Fruit fly (Drosophila melanogaster): Measurements from ENCODE around the gene Hmu.

Gene Hmu

DNA sequence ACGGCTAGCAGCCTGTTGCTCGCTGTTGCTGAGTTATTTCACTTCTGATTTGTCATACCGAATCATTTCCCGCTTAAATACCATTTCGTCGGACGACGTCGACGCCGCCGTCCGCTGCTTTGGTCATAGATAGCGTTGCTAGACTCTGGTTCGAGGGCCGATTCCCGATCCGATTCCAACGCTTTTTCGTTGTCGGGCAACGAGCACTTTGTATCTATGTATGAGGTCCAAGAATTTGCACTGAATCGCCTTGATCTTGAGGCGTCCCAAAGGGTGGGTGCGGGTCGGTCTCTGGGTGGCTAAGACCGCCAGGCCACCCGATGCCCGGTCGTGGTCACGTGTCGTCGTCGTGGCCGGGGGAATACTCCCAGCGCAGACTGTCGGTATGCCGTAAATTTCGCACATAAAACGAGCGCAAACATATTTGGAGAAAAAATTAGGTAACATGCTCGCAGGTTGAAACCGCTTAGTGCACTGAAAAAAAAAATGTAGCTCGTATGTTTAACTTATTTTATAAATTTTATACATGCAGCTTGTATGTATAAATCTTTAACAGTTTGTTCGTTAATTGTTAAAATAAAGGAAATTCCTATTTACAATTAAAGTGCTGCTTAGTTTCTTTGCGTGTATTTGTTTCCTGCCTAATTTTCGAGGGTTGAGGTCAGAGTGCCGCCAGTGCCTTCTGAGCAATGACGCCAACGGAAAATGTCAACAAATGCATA lies 3.8 kb downstream of the Hmu start, which contains the start of gene CG3348 (continued):
- TF ChIP-seq cato (GFP tag; optimal IDR thresholded peaks at IDR 0.05; ENCODE audit: borderline replicate concordance) = no peak
- no peak for TF ChIP-seq mld (GFP tag; IDR thresholded peaks at IDR 0.05; ENCODE audit: partially characterized antibody)
- no peak for TF ChIP-seq MTF-1 (GFP tag; optimal IDR thresholded peaks at IDR 0.05; ENCODE audit: borderline replicate concordance)
- peak; percentile 64 for TF ChIP-seq HLH54F (GFP tag; optimal IDR thresholded peaks at IDR 0.05)
- no peak for TF ChIP-seq sima (GFP tag; optimal IDR thresholded peaks at IDR 0.05)
- TF ChIP-seq amos (GFP tag; IDR thresholded peaks at IDR 0.05; ENCODE audit: partially characterized antibody) = no peak
- TF ChIP-seq CG13624 (GFP tag; optimal IDR thresholded peaks at IDR 0.05) = peak; percentile 82
- no peak for TF ChIP-seq maf-S (GFP tag; optimal IDR thresholded peaks at IDR 0.05)
- TF ChIP-seq ab (GFP tag; optimal IDR thresholded peaks at IDR 0.05) = no peak
- peak; percentile 79 for TF ChIP-seq ranshi (GFP tag; IDR thresholded peaks at IDR 0.05)
- TF ChIP-seq Vsx1 (GFP tag; optimal IDR thresholded peaks at IDR 0.05) = no peak
- peak; percentile 83 for TF ChIP-seq dysf (GFP tag; IDR thresholded peaks at IDR 0.05)
- TF ChIP-seq oc (tag; optimal IDR thresholded peaks at IDR 0.05) = no peak
- no peak for TF ChIP-seq nom (GFP tag; optimal IDR thresholded peaks at IDR 0.05)
- TF ChIP-seq CG10431 (GFP tag; optimal IDR thresholded peaks at IDR 0.05) = no peak
- peak; percentile 94 for TF ChIP-seq CG32532 (GFP tag; IDR thresholded peaks at IDR 0.05)
- peak; percentile 64 to 73 for TF ChIP-seq Pdp1 (GFP tag; optimal IDR thresholded peaks at IDR 0.05)
- no peak for TF ChIP-seq gsb (GFP tag; IDR thresholded peaks at IDR 0.05)
- peak; percentile 60; the same call in 1 of the 2 replicates for TF ChIP-seq chm (GFP tag; IDR thresholded peaks at IDR 0.05)
- peak; percentile 34; the same call in 1 of the 3 replicates for TF ChIP-seq H15 (GFP tag; IDR thresholded peaks at IDR 0.05)
- peak; percentile 80 for TF ChIP-seq unpg (GFP tag; optimal IDR thresholded peaks at IDR 0.05)
- peak; percentile 49 for TF ChIP-seq tio (GFP tag; optimal IDR thresholded peaks at IDR 0.05)
- no peak for TF ChIP-seq salm (tag; optimal IDR thresholded peaks at IDR 0.05)
- no peak for TF ChIP-seq sna (GFP tag; IDR thresholded peaks at IDR 0.05; ENCODE audit: partially characterized antibody)
- TF ChIP-seq zen2 (GFP tag; IDR thresholded peaks at IDR 0.05; ENCODE audit: partially characterized antibody) = no peak
- no peak for TF ChIP-seq Tbp (GFP tag; optimal IDR thresholded peaks at IDR 0.05)
- peak; percentile 50 for TF ChIP-seq sd (tag; optimal IDR thresholded peaks at IDR 0.05)
- peak; percentile 86 for TF ChIP-seq caup (GFP tag; optimal IDR thresholded peaks at IDR 0.05; ENCODE audit: severe bottlenecking)
- TF ChIP-seq Eip74EF (GFP tag; optimal IDR thresholded peaks at IDR 0.05) = peak in 1 of 2 experiments; percentile 1
- TF ChIP-seq CG16813 (GFP tag; IDR thresholded peaks at IDR 0.05; ENCODE audit: partially characterized antibody) = no peak
- TF ChIP-seq sc (optimal IDR thresholded peaks at IDR 0.05) = no peak
- TF ChIP-seq sc (GFP tag; optimal IDR thresholded peaks at IDR 0.05) = peak; percentile 26
- peak; percentile 87 for TF ChIP-seq gem (tag; optimal IDR thresholded peaks at IDR 0.05)
- peak; percentile 56 for TF ChIP-seq CG10274 (GFP tag; optimal IDR thresholded peaks at IDR 0.05)
- no peak for TF ChIP-seq fd64A (GFP tag; optimal IDR thresholded peaks at IDR 0.05)
- TF ChIP-seq Taf1 (GFP tag; IDR thresholded peaks at IDR 0.05) = peak; percentile 78
- no peak for TF ChIP-seq hbn (GFP tag; IDR thresholded peaks at IDR 0.05; ENCODE audit: partially characterized antibody)
- TF ChIP-seq esg (GFP tag; conservative IDR thresholded peaks at IDR 0.05) = peak; percentile 55
- TF ChIP-seq tap (tag; optimal IDR thresholded peaks at IDR 0.05) = peak; percentile 48
- TF ChIP-seq CG3995 (GFP tag; optimal IDR thresholded peaks at IDR 0.05) = peak; percentile 59
- TF ChIP-seq cas (GFP tag; IDR thresholded peaks at IDR 0.05) = 0 out of 2 replicates have a peak, but pooled peaks have one; percentile 49
- TF ChIP-seq knrl (GFP tag; IDR thresholded peaks at IDR 0.05; ENCODE audit: partially characterized antibody) = no peak
- TF ChIP-seq nerfin-1 (tag; optimal IDR thresholded peaks at IDR 0.05) = peak; percentile 57
- no peak for TF ChIP-seq CG2199 (GFP tag; IDR thresholded peaks at IDR 0.05)
- no peak for TF ChIP-seq BEAF-32 (GFP tag; optimal IDR thresholded peaks at IDR 0.05)
- TF ChIP-seq CG12236 (GFP tag; optimal IDR thresholded peaks at IDR 0.05) = no peak
- TF ChIP-seq usp (GFP tag; optimal IDR thresholded peaks at IDR 0.05) = no peak
- peak; percentile 61 for TF ChIP-seq tin (GFP tag; optimal IDR thresholded peaks at IDR 0.05)

All from whole organism, embryonic.